Worm (Caenorhabditis elegans) whole organism, mixed stage, embryonic: ENCODE data around the gene rnh-2.

ENCODE experiments used
- M03D4.4 ChIP-seq: sonication (generic microtip); optimal IDR thresholded peaks from 2 replicates; lab custom pipeline; 2017; ENCODE audit warnings: mild to moderate bottlenecking, missing genetic modification characterization, missing compliant biosample characterization
- bed-3 ChIP-seq: fragments of 200-800 bp; sonication (Bioruptor generic); optimal IDR thresholded peaks from 3 replicates; lab custom pipeline; 2018; ENCODE audit warnings: mild to moderate bottlenecking, missing genetic modification characterization, moderate library complexity, missing compliant biosample characterization
- blmp-1 ChIP-seq: fragments of 150-350 bp; optimal IDR thresholded peaks from 2 replicates; lab custom pipeline; 2014; ENCODE audit warnings: missing biosample characterization, missing genetic modification characterization
- ceh-43 ChIP-seq: fragments of 200-800 bp; sonication (Bioruptor generic); optimal IDR thresholded peaks from 2 replicates; lab custom pipeline; 2018; ENCODE audit warnings: mild to moderate bottlenecking, missing genetic modification characterization, moderate library complexity, missing compliant biosample characterization
- ceh-83 ChIP-seq: fragments of 200-800 bp; sonication (Bioruptor generic); optimal IDR thresholded peaks from 2 replicates; lab custom pipeline; 2018; ENCODE audit warnings: mild to moderate bottlenecking, missing genetic modification characterization, missing compliant biosample characterization
- ces-1 ChIP-seq: fragments of 150-350 bp; optimal IDR thresholded peaks from 2 replicates; lab custom pipeline; 2014; ENCODE audit warnings: missing biosample characterization, missing genetic modification reagents, missing genetic modification characterization
- cnd-1 ChIP-seq: fragments of 200-800 bp; sonication (Bioruptor generic); optimal IDR thresholded peaks from 2 replicates; lab custom pipeline; 2018; ENCODE audit warnings: mild to moderate bottlenecking, missing genetic modification characterization, missing compliant biosample characterization
- drap-1 ChIP-seq: fragments of 200-800 bp; sonication (Bioruptor generic); optimal IDR thresholded peaks from 3 replicates; lab custom pipeline; 2018; ENCODE audit warnings: mild to moderate bottlenecking, missing genetic modification characterization, missing compliant biosample characterization
- elt-1 ChIP-seq: sonication (generic microtip); optimal IDR thresholded peaks from 2 replicates; lab custom pipeline; 2017; ENCODE audit warnings: missing genetic modification characterization, mild to moderate bottlenecking, missing compliant biosample characterization, antibody characterized with exemption, moderate library complexity, borderline replicate concordance; ENCODE audit not compliant: insufficient read depth
- elt-3 ChIP-seq: fragments of 150-350 bp; optimal IDR thresholded peaks from 2 replicates; lab custom pipeline; 2014; ENCODE audit warnings: missing biosample characterization, missing genetic modification characterization
- flh-1 ChIP-seq: fragments of 200-800 bp; sonication (Bioruptor generic); optimal IDR thresholded peaks from 2 replicates; lab custom pipeline; 2018; ENCODE audit warnings: mild to moderate bottlenecking, missing genetic modification characterization, moderate library complexity, missing compliant biosample characterization
- ham-2 ChIP-seq: fragments of 200-800 bp; sonication (Bioruptor generic); optimal IDR thresholded peaks from 2 replicates; lab custom pipeline; 2018; ENCODE audit warnings: mild to moderate bottlenecking, missing genetic modification characterization, missing compliant biosample characterization
- hlh-1 ChIP-seq: fragments of 150-350 bp; optimal IDR thresholded peaks from 2 replicates; lab custom pipeline; 2014; ENCODE audit warnings: missing biosample characterization, missing genetic modification reagents, missing genetic modification characterization
- lin-13 ChIP-seq: fragments of 150-350 bp; optimal IDR thresholded peaks from 2 replicates; lab custom pipeline; 2014; ENCODE audit warnings: missing biosample characterization, missing genetic modification characterization
- lin-32 ChIP-seq: fragments of 200-800 bp; sonication (Bioruptor generic); optimal IDR thresholded peaks from 2 replicates; lab custom pipeline; 2018; ENCODE audit warnings: mild to moderate bottlenecking, missing genetic modification characterization, missing compliant biosample characterization
- lsy-2 ChIP-seq: fragments of 150-350 bp; optimal IDR thresholded peaks from 2 replicates; lab custom pipeline; 2014; ENCODE audit warnings: missing biosample characterization, missing genetic modification characterization
- mab-5 ChIP-seq: fragments of 150-350 bp; optimal IDR thresholded peaks from 2 replicates; lab custom pipeline; 2014; ENCODE audit warnings: missing biosample characterization, missing genetic modification characterization
- mep-1 ChIP-seq: fragments of 150-350 bp; optimal IDR thresholded peaks from 2 replicates; lab custom pipeline; 2017; ENCODE audit warnings: missing biosample characterization, missing genetic modification reagents, missing genetic modification characterization, inconsistent platforms
- mls-2 ChIP-seq: sonication (generic microtip); optimal IDR thresholded peaks from 2 replicates; lab custom pipeline; 2016; ENCODE audit warnings: mild to moderate bottlenecking, missing genetic modification characterization, moderate library complexity, missing compliant biosample characterization
- nhr-12 ChIP-seq: fragments of 150-350 bp; optimal IDR thresholded peaks from 2 replicates; lab custom pipeline; 2014; ENCODE audit warnings: missing biosample characterization, missing genetic modification characterization
- nhr-2 ChIP-seq: fragments of 150-350 bp; optimal IDR thresholded peaks from 2 replicates; lab custom pipeline; 2014; ENCODE audit warnings: missing biosample characterization, missing genetic modification characterization
- nhr-237 ChIP-seq: fragments of 150-350 bp; optimal IDR thresholded peaks from 2 replicates; lab custom pipeline; 2014; ENCODE audit warnings: missing biosample characterization, missing genetic modification characterization
- nhr-28 ChIP-seq: fragments of 150-350 bp; optimal IDR thresholded peaks from 2 replicates; lab custom pipeline; 2014; ENCODE audit warnings: missing biosample characterization, missing genetic modification characterization
- nhr-76 ChIP-seq: sonication (generic microtip); optimal IDR thresholded peaks from 2 replicates; lab custom pipeline; 2017; ENCODE audit warnings: missing biosample characterization, missing genetic modification characterization
- pha-4 ChIP-seq: fragments of 150-350 bp; optimal IDR thresholded peaks from 2 replicates; lab custom pipeline; 2018; ENCODE audit warnings: missing biosample characterization, missing genetic modification reagents, missing genetic modification characterization
- sem-2 ChIP-seq: fragments of 200-800 bp; sonication (Bioruptor generic); optimal IDR thresholded peaks from 2 replicates; lab custom pipeline; 2018; ENCODE audit warnings: mild to moderate bottlenecking, missing genetic modification characterization, missing compliant biosample characterization
- snpc-4 ChIP-seq: fragments of 150-350 bp; optimal IDR thresholded peaks from 2 replicates; lab custom pipeline; 2014; ENCODE audit warnings: missing biosample characterization, missing genetic modification characterization
- sptf-1 ChIP-seq: sonication (generic microtip); optimal IDR thresholded peaks from 2 replicates; lab custom pipeline; 2017; ENCODE audit warnings: mild to moderate bottlenecking, missing genetic modification characterization, moderate library complexity, missing compliant biosample characterization
- tbx-8 ChIP-seq: fragments of 200-800 bp; sonication (Bioruptor generic); optimal IDR thresholded peaks from 2 replicates; lab custom pipeline; 2018; ENCODE audit warnings: mild to moderate bottlenecking, missing genetic modification characterization, moderate library complexity, missing compliant biosample characterization
- unc-120 ChIP-seq: sonication (generic microtip); optimal IDR thresholded peaks from 2 replicates; lab custom pipeline; 2017; ENCODE audit warnings: missing genetic modification characterization, missing compliant biosample characterization; ENCODE audit not compliant: poor library complexity, severe bottlenecking
- unc-62 ChIP-seq: fragments of 150-350 bp; optimal IDR thresholded peaks from 2 replicates; lab custom pipeline; 2014; ENCODE audit warnings: missing biosample characterization, missing genetic modification reagents, missing genetic modification characterization
- zip-8 ChIP-seq: fragments of 150-350 bp; optimal IDR thresholded peaks from 2 replicates; lab custom pipeline; 2014; ENCODE audit warnings: missing biosample characterization, missing genetic modification characterization

rnh-2 gene

ce11 chrII:8481731-8482253 is 35.2 kb upstream of the rnh-2 start, which contains the start of gene M05D6.5:
Gene M05D6.5 (minus strand): TSS chrII:8482203.
- no peak for TF ChIP-seq mep-1 (tag; lab: Kevin White, UChicago)
- TF ChIP-seq lin-32 (GFP tag; lab: Kevin White, UChicago): no peak
- TF ChIP-seq hlh-1 (tag; lab: Kevin White, UChicago): no peak
- TF ChIP-seq blmp-1 (tag; lab: Kevin White, UChicago): no peak
- TF ChIP-seq elt-3 (tag; lab: Kevin White, UChicago): no peak
- no peak for TF ChIP-seq mls-2 (tag; lab: Kevin White, UChicago)
- TF ChIP-seq nhr-76 (tag; lab: Kevin White, UChicago): no peak

ce11 chrII:8483124-8483792 is 33.7 kb upstream of the rnh-2 start:
- TF ChIP-seq lsy-2: peak; percentile 82
- TF ChIP-seq bed-3 (GFP tag; lab: Kevin White, UChicago): no peak
- TF ChIP-seq ces-1 (GFP tag; lab: Kevin White, UChicago): peak; percentile 44

ce11 chrII:8483793-8484186 is 33.2 kb upstream of the rnh-2 start, which contains the start of gene taap-1:
Gene taap-1 (minus strand): TSS chrII:8483871.
- TF ChIP-seq elt-1 (tag; lab: Kevin White, UChicago) (no peak), lin-32 (GFP tag; lab: Kevin White, UChicago) (no peak), lsy-2 (no peak), flh-1 (GFP tag; lab: Kevin White, UChicago) (no peak), sem-2 (no peak), cnd-1 (tag; lab: Kevin White, UChicago) (no peak), unc-120 (tag; lab: Kevin White, UChicago) (no peak), lin-13 (tag; lab: Kevin White, UChicago) (no peak), tbx-8 (no peak), mls-2 (tag; lab: Kevin White, UChicago) (no peak), nhr-2 (tag; lab: Kevin White, UChicago) (no peak), nhr-12 (tag; lab: Kevin White, UChicago) (no peak), mep-1 (tag; lab: Kevin White, UChicago) (no peak), ham-2 (no peak)

- TF ChIP-seq snpc-4 (tag; lab: Kevin White, UChicago) (no peak), sptf-1 (no peak), unc-62 (GFP tag; lab: Kevin White, UChicago) (no peak), ces-1 (GFP tag; lab: Kevin White, UChicago) (no peak), nhr-12 (tag; lab: Kevin White, UChicago) (no peak), blmp-1 (tag; lab: Kevin White, UChicago) (no peak), nhr-76 (tag; lab: Kevin White, UChicago) (no peak), elt-1 (tag; lab: Kevin White, UChicago) (no peak), tbx-8 (no peak), drap-1 (GFP tag; lab: Kevin White, UChicago) (no peak), cnd-1 (tag; lab: Kevin White, UChicago) (no peak), ham-2 (no peak), mep-1 (tag; lab: Kevin White, UChicago) (no peak), nhr-2 (tag; lab: Kevin White, UChicago) (no peak), flh-1 (GFP tag; lab: Kevin White, UChicago) (no peak), lin-32 (GFP tag; lab: Kevin White, UChicago) (no peak), mab-5 (tag; lab: Kevin White, UChicago) (no peak), M03D4.4 (tag; lab: Kevin White, UChicago) (no peak), ceh-43 (GFP tag; lab: Kevin White, UChicago) (no peak)
Measured at ce11 chrII:8484546-8484945, 32.4 kb upstream of the rnh-2 start.

DNA sequence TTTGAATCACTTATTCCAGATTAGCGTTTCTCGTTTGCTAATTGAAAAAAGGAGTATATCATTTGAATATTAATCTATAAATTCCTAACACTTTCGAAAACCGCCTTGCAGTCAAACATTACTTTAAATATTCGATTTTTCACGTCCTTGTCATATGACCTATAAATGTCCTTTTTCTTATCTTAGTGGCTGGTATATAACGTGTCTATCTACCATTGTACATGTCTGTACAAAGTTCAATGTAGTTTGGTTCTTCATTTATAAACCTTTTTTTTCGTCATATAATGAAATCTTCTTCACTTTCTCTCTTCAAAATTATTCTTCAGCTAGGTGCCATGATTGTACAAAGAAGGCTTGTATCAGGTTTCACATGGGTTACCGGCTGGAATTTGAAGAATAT is 31.3 kb upstream of the rnh-2 start, which contains the start of gene gbh-2:
TSS of gene gbh-2 (plus strand) at position 277 of the 400 bp plus-strand sequence.
- TF ChIP-seq zip-8 (tag; lab: Kevin White, UChicago) (no peak), ceh-83 (GFP tag; lab: Kevin White, UChicago) (no peak), snpc-4 (tag; lab: Kevin White, UChicago) (no peak), elt-1 (tag; lab: Kevin White, UChicago) (no peak), nhr-28 (tag; lab: Kevin White, UChicago) (no peak), flh-1 (GFP tag; lab: Kevin White, UChicago) (no peak), nhr-237 (tag; lab: Kevin White, UChicago) (no peak), sem-2 (no peak), pha-4 (tag; lab: Kevin White, UChicago) (no peak), lin-32 (GFP tag; lab: Kevin White, UChicago) (no peak), sptf-1 (no peak), unc-62 (GFP tag; lab: Kevin White, UChicago) (no peak), nhr-2 (tag; lab: Kevin White, UChicago) (no peak)
